Fruit fly (Drosophila melanogaster) whole organism, embryonic: ENCODE results near the gene CCT7.

Source experiments
- Ada2b ChIP-seq: fragments of 200-800 bp; sonication (Bioruptor generic); IDR thresholded peaks from 2 replicates; pipeline ENCODE4 v1.3.6; 2022; ENCODE audit warnings: missing biosample characterization, missing genetic modification characterization
- Blimp-1 ChIP-seq: fragments of 200-800 bp; sonication (Bioruptor generic); optimal IDR thresholded peaks from 3 replicates; lab custom pipeline; 2018; ENCODE audit warnings: missing biosample characterization, missing genetic modification characterization, mild to moderate bottlenecking, moderate library complexity, missing genetic modification reagents
- CG12769 ChIP-seq: fragments of 200-800 bp; sonication (Bioruptor generic); optimal IDR thresholded peaks from 2 replicates; lab custom pipeline; 2019; ENCODE audit warnings: missing biosample characterization, mild to moderate bottlenecking, missing genetic modification characterization, moderate library complexity
- CG13424 ChIP-seq: fragments of 200-800 bp; sonication (Bioruptor generic); optimal IDR thresholded peaks from 2 replicates; lab custom pipeline; 2019; ENCODE audit warnings: missing biosample characterization, mild to moderate bottlenecking, missing genetic modification characterization, moderate library complexity
- CG13894 ChIP-seq: fragments of 200-800 bp; sonication (Bioruptor generic); optimal IDR thresholded peaks from 3 replicates; lab custom pipeline; 2018; ENCODE audit warnings: missing biosample characterization, mild to moderate bottlenecking, missing genetic modification characterization, moderate library complexity
- CG14860 ChIP-seq: fragments of 200-800 bp; sonication (Bioruptor generic); IDR thresholded peaks from 3 replicates; pipeline ENCODE4 v1.3.6; 2022; ENCODE audit warnings: missing biosample characterization, missing genetic modification characterization; ENCODE audit not compliant: partially characterized antibody
- CG14965 ChIP-seq: fragments of 200-800 bp; sonication (Bioruptor generic); optimal IDR thresholded peaks from 2 replicates; lab custom pipeline; 2016; ENCODE audit warnings: missing biosample characterization, missing genetic modification characterization, borderline replicate concordance
- CG15479 ChIP-seq: fragments of 200-800 bp; sonication (Bioruptor generic); optimal IDR thresholded peaks from 3 replicates; lab custom pipeline; 2019; ENCODE audit warnings: missing biosample characterization, mild to moderate bottlenecking, missing genetic modification characterization, moderate library complexity
- CG1602 ChIP-seq: fragments of 200-800 bp; sonication (Bioruptor generic); optimal IDR thresholded peaks from 3 replicates; lab custom pipeline; 2016; ENCODE audit warnings: missing biosample characterization, missing genetic modification characterization
- CG16863 ChIP-seq: fragments of 200-800 bp; sonication (Bioruptor generic); optimal IDR thresholded peaks from 3 replicates; lab custom pipeline; 2016; ENCODE audit warnings: missing biosample characterization, missing genetic modification characterization
- CG18262 ChIP-seq: fragments of 200-800 bp; optimal IDR thresholded peaks from 3 replicates; lab custom pipeline; 2019; ENCODE audit warnings: missing biosample characterization, mild to moderate bottlenecking, missing genetic modification characterization, moderate library complexity
- CG1832 ChIP-seq: fragments of 200-800 bp; sonication (Bioruptor generic); optimal IDR thresholded peaks from 2 replicates; lab custom pipeline; 2017; ENCODE audit warnings: missing biosample characterization, mild to moderate bottlenecking, missing genetic modification characterization, inconsistent platforms
- CG2202 ChIP-seq: fragments of 200-800 bp; sonication (Bioruptor generic); optimal IDR thresholded peaks from 2 replicates; lab custom pipeline; 2018; ENCODE audit warnings: missing biosample characterization, mild to moderate bottlenecking, missing genetic modification characterization
- CG2712 ChIP-seq: fragments of 200-800 bp; optimal IDR thresholded peaks from 3 replicates; lab custom pipeline; 2019; ENCODE audit warnings: missing biosample characterization, mild to moderate bottlenecking, missing genetic modification characterization, moderate library complexity
- CG30020 ChIP-seq: fragments of 200-800 bp; optimal IDR thresholded peaks from 2 replicates; lab custom pipeline; 2019; ENCODE audit warnings: missing biosample characterization, mild to moderate bottlenecking, missing genetic modification characterization, moderate library complexity
- CG32772 ChIP-seq: fragments of 200-800 bp; sonication (Bioruptor generic); IDR thresholded peaks from 2 replicates; pipeline ENCODE4 v1.3.6; 2022; ENCODE audit warnings: missing biosample characterization, missing genetic modification characterization
- CG3838 ChIP-seq: fragments of 200-800 bp; sonication (Bioruptor generic); optimal IDR thresholded peaks from 3 replicates; lab custom pipeline; 2016; ENCODE audit warnings: missing biosample characterization, missing genetic modification characterization
- CG4617 ChIP-seq: fragments of 200-800 bp; sonication (Bioruptor generic); optimal IDR thresholded peaks from 3 replicates; lab custom pipeline; 2016; ENCODE audit warnings: missing biosample characterization, missing genetic modification characterization, borderline replicate concordance
- CG4707 ChIP-seq: fragments of 200-800 bp; sonication (Bioruptor generic); optimal IDR thresholded peaks from 2 replicates; lab custom pipeline; 2018; ENCODE audit warnings: missing biosample characterization, mild to moderate bottlenecking, missing genetic modification characterization, moderate library complexity
- CG8359 ChIP-seq: fragments of 200-800 bp; sonication (Bioruptor generic); optimal IDR thresholded peaks from 2 replicates; lab custom pipeline; 2017; ENCODE audit warnings: missing biosample characterization, mild to moderate bottlenecking, missing genetic modification characterization, borderline replicate concordance
- CG9727 ChIP-seq: fragments of 200-800 bp; sonication (Bioruptor generic); optimal IDR thresholded peaks from 3 replicates; lab custom pipeline; 2017; ENCODE audit warnings: missing biosample characterization, mild to moderate bottlenecking, missing genetic modification characterization
- Camta ChIP-seq: fragments of 200-800 bp; sonication (Bioruptor generic); optimal IDR thresholded peaks from 2 replicates; lab custom pipeline; 2016; ENCODE audit warnings: missing biosample characterization, missing genetic modification characterization
- Dll ChIP-seq: fragments of 200-800 bp; sonication (Bioruptor generic); IDR thresholded peaks from 4 replicates; pipeline ENCODE4 v1.3.6; 2022; ENCODE audit warnings: missing biosample characterization, missing genetic modification characterization; ENCODE audit not compliant: partially characterized antibody
- HmgD ChIP-seq: fragments of 200-800 bp; sonication (Bioruptor generic); optimal IDR thresholded peaks from 3 replicates; lab custom pipeline; 2016; ENCODE audit warnings: missing biosample characterization, missing genetic modification characterization
- Jarid2 ChIP-seq: fragments of 200-800 bp; sonication (Bioruptor generic); optimal IDR thresholded peaks from 3 replicates; lab custom pipeline; 2017; ENCODE audit warnings: mild to moderate bottlenecking, missing biosample characterization, missing genetic modification reagents, missing genetic modification characterization
- MBD-R2 ChIP-seq: fragments of 200-800 bp; sonication (Bioruptor generic); IDR thresholded peaks from 2 replicates; pipeline ENCODE4 v1.3.6; 2022; ENCODE audit warnings: missing biosample characterization, missing genetic modification characterization
- MESR4 ChIP-seq: fragments of 200-800 bp; sonication (Bioruptor generic); optimal IDR thresholded peaks from 2 replicates; lab custom pipeline; 2018; ENCODE audit warnings: missing biosample characterization, mild to moderate bottlenecking, missing genetic modification characterization, moderate library complexity
- Nf-YC ChIP-seq: fragments of 200-800 bp; optimal IDR thresholded peaks from 3 replicates; lab custom pipeline; 2019; ENCODE audit warnings: missing biosample characterization, mild to moderate bottlenecking, missing genetic modification characterization, moderate library complexity
- Sin3A ChIP-seq: fragments of >200 bp; optimal IDR thresholded peaks from 2 replicates; lab custom pipeline; 2018
- ap ChIP-seq: fragments of 200-800 bp; sonication (Bioruptor generic); IDR thresholded peaks from 2 replicates; pipeline ENCODE4 v1.3.6; 2022; ENCODE audit warnings: missing biosample characterization, missing genetic modification characterization
- bsh ChIP-seq, 2 experiments: fragments of 200-800 bp; sonication (Bioruptor generic); optimal IDR thresholded peaks; 2 replicates each; lab custom pipeline; 2017 to 2018; ENCODE audit warnings: mild to moderate bottlenecking in 2 of 2, missing biosample characterization in 2 of 2, missing genetic modification characterization in 2 of 2, moderate library complexity in 1 of 2
- btn ChIP-seq: fragments of 200-800 bp; sonication (Bioruptor generic); optimal IDR thresholded peaks from 2 replicates; lab custom pipeline; 2016; ENCODE audit warnings: missing biosample characterization, missing genetic modification characterization
- chinmo ChIP-seq: fragments of 200-800 bp; sonication (Bioruptor generic); IDR thresholded peaks from 4 replicates; pipeline ENCODE4 v1.3.6; 2022; ENCODE audit warnings: missing biosample characterization, missing genetic modification characterization; ENCODE audit not compliant: partially characterized antibody
- ci ChIP-seq: fragments of 200-800 bp; sonication (Bioruptor generic); IDR thresholded peaks from 3 replicates; pipeline ENCODE4 v1.3.6; 2022; ENCODE audit warnings: missing biosample characterization, missing genetic modification characterization
- crc ChIP-seq: fragments of 200-800 bp; sonication (Bioruptor generic); optimal IDR thresholded peaks from 2 replicates; lab custom pipeline; 2016; ENCODE audit warnings: missing biosample characterization, missing genetic modification characterization
- crol ChIP-seq: fragments of 200-800 bp; sonication (Bioruptor generic); IDR thresholded peaks from 2 replicates; pipeline ENCODE4 v1.3.6; 2022; ENCODE audit warnings: missing biosample characterization, missing genetic modification characterization
- fd102C ChIP-seq: fragments of 200-800 bp; sonication (Bioruptor generic); optimal IDR thresholded peaks from 2 replicates; lab custom pipeline; 2018; ENCODE audit warnings: missing biosample characterization, mild to moderate bottlenecking, missing genetic modification characterization, moderate library complexity
- gcm ChIP-seq: fragments of 200-800 bp; sonication (Bioruptor generic); optimal IDR thresholded peaks from 2 replicates; lab custom pipeline; 2019; ENCODE audit warnings: missing biosample characterization, mild to moderate bottlenecking, missing genetic modification characterization, moderate library complexity
- jigr1 ChIP-seq: fragments of 200-800 bp; sonication (Bioruptor generic); IDR thresholded peaks from 3 replicates; pipeline ENCODE4 v1.3.6; 2022; ENCODE audit warnings: missing biosample characterization, missing genetic modification characterization
- kni ChIP-seq: fragments of 200-800 bp; sonication (Bioruptor generic); optimal IDR thresholded peaks from 3 replicates; lab custom pipeline; 2017; ENCODE audit warnings: mild to moderate bottlenecking, missing biosample characterization, missing genetic modification reagents, missing genetic modification characterization
- mld ChIP-seq: fragments of 200-800 bp; sonication (Bioruptor generic); IDR thresholded peaks from 3 replicates; pipeline ENCODE4 v1.3.6; 2022; ENCODE audit warnings: missing biosample characterization, missing genetic modification characterization; ENCODE audit not compliant: partially characterized antibody
- nom ChIP-seq: fragments of 200-800 bp; sonication (Bioruptor generic); optimal IDR thresholded peaks from 2 replicates; lab custom pipeline; 2017; ENCODE audit warnings: missing biosample characterization, missing genetic modification characterization, mild to moderate bottlenecking, moderate library complexity, missing genetic modification reagents
- otp ChIP-seq: fragments of 200-800 bp; sonication (Bioruptor generic); IDR thresholded peaks from 3 replicates; pipeline ENCODE4, ENCODE4 v1.3.6; 2022; ENCODE audit warnings: missing biosample characterization, missing genetic modification characterization
- pfk ChIP-seq: fragments of 200-800 bp; sonication (Bioruptor generic); optimal IDR thresholded peaks from 2 replicates; lab custom pipeline; 2018; ENCODE audit warnings: missing biosample characterization, mild to moderate bottlenecking, missing genetic modification characterization, moderate library complexity
- ranshi ChIP-seq: fragments of 200-800 bp; sonication (Bioruptor generic); IDR thresholded peaks from 2 replicates; pipeline ENCODE4 v1.3.6; 2022; ENCODE audit warnings: missing biosample characterization, missing genetic modification characterization
- sens ChIP-seq: fragments of 200-800 bp; sonication (Bioruptor generic); peaks from one replicate; lab custom pipeline; 2016; ENCODE audit warnings: missing biosample characterization, missing genetic modification characterization
- sqz ChIP-seq: fragments of 200-800 bp; sonication (Bioruptor generic); optimal IDR thresholded peaks from 3 replicates; lab custom pipeline; 2018; ENCODE audit warnings: missing biosample characterization, mild to moderate bottlenecking, missing genetic modification characterization
- tgo ChIP-seq: fragments of 200-800 bp; sonication (Bioruptor generic); IDR thresholded peaks from 3 replicates; pipeline ENCODE4 v1.3.6; 2022; ENCODE audit warnings: missing biosample characterization, missing genetic modification characterization

The CCT7 gene

dm6 chr3R:8792463-8793175 is 8.7 kb upstream of the CCT7 start:
- peak; percentile 94 for TF ChIP-seq nom (GFP tag; lab: Kevin White, UChicago)
- no peak for TF ChIP-seq pfk
- TF ChIP-seq CG8359 = no peak
- no peak for TF ChIP-seq CG12769 (tag; lab: Kevin White, UChicago)
- no peak for TF ChIP-seq btn (GFP tag; lab: Kevin White, UChicago)
- TF ChIP-seq CG30020 = no peak
- no peak for TF ChIP-seq otp (GFP tag; lab: Robert Waterston, UW)
- TF ChIP-seq CG13424 (tag; lab: Kevin White, UChicago) = no peak
- peak; percentile 50 for TF ChIP-seq kni
- TF ChIP-seq gcm (GFP tag; lab: Kevin White, UChicago) = no peak
- TF ChIP-seq ap (GFP tag; lab: Robert Waterston, UW) = no peak
- TF ChIP-seq CG14965 = no peak
- 0 out of 4 replicates have a peak, but pooled peaks have one; percentile 40 for TF ChIP-seq chinmo
- TF ChIP-seq sqz (GFP tag; lab: Kevin White, UChicago) = peak; percentile 64
- TF ChIP-seq crol (GFP tag; lab: Robert Waterston, UW) = no peak
- no peak for TF ChIP-seq CG4707 (GFP tag; lab: Kevin White, UChicago)
- TF ChIP-seq CG13894 = peak; percentile 2
- no peak for TF ChIP-seq CG2202 (tag; lab: Kevin White, UChicago)
- no peak for TF ChIP-seq CG3838 (GFP tag; lab: Kevin White, UChicago)
- peak; percentile 54 for TF ChIP-seq CG1832
- TF ChIP-seq tgo = no peak
- TF ChIP-seq ci = 0 out of 3 replicates have a peak, but pooled peaks have one; percentile 24
- TF ChIP-seq HmgD (GFP tag; lab: Kevin White, UChicago) = no peak
- no peak for TF ChIP-seq fd102C
- TF ChIP-seq Blimp-1 (GFP tag; lab: Kevin White, UChicago) = peak; percentile 87
- TF ChIP-seq MESR4 (GFP tag; lab: Kevin White, UChicago) = no peak
- TF ChIP-seq crc (GFP tag; lab: Kevin White, UChicago) = no peak
- TF ChIP-seq CG4617 (GFP tag; lab: Kevin White, UChicago) = no peak
- no peak for TF ChIP-seq CG18262 (tag; lab: Kevin White, UChicago)
- peak; percentile 60 for TF ChIP-seq sens (GFP tag; lab: Kevin White, UChicago)
- TF ChIP-seq Camta (GFP tag; lab: Kevin White, UChicago) = no peak
- TF ChIP-seq Jarid2 = peak; percentile 62
- peak; percentile 26; the same call in 1 of the 2 replicates for TF ChIP-seq CG32772 (GFP tag; lab: Robert Waterston, UW)
- peak; percentile 37 for TF ChIP-seq CG15479 (GFP tag; lab: Kevin White, UChicago)
- TF ChIP-seq CG14860 = 0 out of 3 replicates have a peak, but pooled peaks have one; percentile 37
- no peak for TF ChIP-seq jigr1 (GFP tag; lab: Robert Waterston, UW)
- no peak for TF ChIP-seq CG1602 (GFP tag; lab: Kevin White, UChicago)
- TF ChIP-seq MBD-R2 (GFP tag; lab: Robert Waterston, UW) = no peak
- TF ChIP-seq ranshi (GFP tag; lab: Robert Waterston, UW) = no peak
- TF ChIP-seq Ada2b (GFP tag; lab: Robert Waterston, UW) = no peak
- TF ChIP-seq Nf-YC (tag; lab: Kevin White, UChicago) = no peak
- no peak for TF ChIP-seq CG9727
- TF ChIP-seq Sin3A (lab: Kevin White, UChicago) = no peak
- no peak for TF ChIP-seq mld (GFP tag; lab: Robert Waterston, UW)
- TF ChIP-seq CG16863 (GFP tag; lab: Kevin White, UChicago) = no peak
- TF ChIP-seq Dll = 0 out of 4 replicates have a peak, but pooled peaks have one; percentile 27
- TF ChIP-seq CG2712 (tag; lab: Kevin White, UChicago) = no peak
- TF ChIP-seq bsh (GFP tag; optimal IDR thresholded peaks at IDR 0.05; lab: Kevin White, UChicago) = peak in 1 of 2 experiments; percentile 84
